Fruit fly (Drosophila melanogaster): ENCODE results near the gene eIF3g1.

Gene eIF3g1

DNA sequence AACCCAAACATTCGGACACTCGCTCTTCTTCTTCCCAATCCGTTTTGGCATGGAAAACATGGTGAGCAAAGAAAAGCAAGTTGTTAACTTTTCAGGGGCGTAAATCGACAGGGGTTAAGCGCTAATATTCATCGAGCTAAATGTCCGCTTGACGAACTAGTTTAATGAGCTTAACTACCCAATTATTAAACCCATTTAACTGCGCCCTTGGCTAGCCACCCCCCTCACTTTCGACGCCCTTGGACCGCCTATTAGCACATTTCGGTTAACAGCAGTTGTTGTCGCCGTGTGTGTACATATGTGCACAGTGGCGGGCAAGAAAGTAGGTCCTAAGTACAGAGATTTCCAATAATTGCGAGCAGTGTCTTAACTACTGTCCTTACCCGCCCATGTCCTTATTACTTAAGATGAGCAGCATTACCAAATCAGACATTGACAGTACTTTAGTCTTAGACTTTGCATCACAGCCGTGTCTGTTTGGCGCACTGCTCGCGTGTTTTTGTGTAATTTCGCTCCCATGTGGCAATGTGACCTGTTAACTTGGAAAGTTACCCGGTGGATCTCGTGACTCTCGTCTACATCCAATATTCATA lies 20.6 kb downstream of the eIF3g1 start (continued):
- TF ChIP-seq ase (GFP tag; IDR thresholded peaks at IDR 0.05) (peak; percentile 84), Chrac-16 (GFP tag; optimal IDR thresholded peaks at IDR 0.05) (peak; percentile 91), Deaf1 (tag; optimal IDR thresholded peaks at IDR 0.05) (peak; percentile 57), ham (GFP tag; IDR thresholded peaks at IDR 0.05) (peak; percentile 86), repo (GFP tag; optimal IDR thresholded peaks at IDR 0.05) (peak; percentile 85), bab2 (GFP tag; optimal IDR thresholded peaks at IDR 0.05) (peak; percentile 95), CG16815 (GFP tag; optimal IDR thresholded peaks at IDR 0.05) (peak; percentile 92), hbn (GFP tag; IDR thresholded peaks at IDR 0.05; ENCODE audit: partially characterized antibody) (no peak), CG12071 (GFP tag; optimal IDR thresholded peaks at IDR 0.05) (peak; percentile 90), CG1603 (tag; optimal IDR thresholded peaks at IDR 0.05) (peak; percentile 93), sd (tag; optimal IDR thresholded peaks at IDR 0.05) (peak; percentile 77), Sox102F (GFP tag; optimal IDR thresholded peaks at IDR 0.05) (peak; percentile 92), tll (GFP tag; optimal IDR thresholded peaks at IDR 0.05) (no peak), nau (GFP tag; optimal IDR thresholded peaks at IDR 0.05) (peak; percentile 76), hkb (optimal IDR thresholded peaks at IDR 0.05) (no peak), hkb (GFP tag; IDR thresholded peaks at IDR 0.05) (peak; percentile 91), CG31388 (GFP tag; optimal IDR thresholded peaks at IDR 0.05) (peak; percentile 53), CHES-1-like (GFP tag; optimal IDR thresholded peaks at IDR 0.05) (peak; percentile 96), shn (GFP tag; optimal IDR thresholded peaks at IDR 0.05) (peak; percentile 95), scrt (GFP tag; optimal IDR thresholded peaks at IDR 0.05) (peak; percentile 83), CG6765 (GFP tag; optimal IDR thresholded peaks at IDR 0.05) (peak; percentile 66), bigmax (GFP tag; optimal IDR thresholded peaks at IDR 0.05) (peak; percentile 37), CG17359 (tag; optimal IDR thresholded peaks at IDR 0.05) (peak; percentile 92), Atf3 (GFP tag; optimal IDR thresholded peaks at IDR 0.05) (peak; percentile 83), ind (GFP tag; optimal IDR thresholded peaks at IDR 0.05) (peak; percentile 95), pum (GFP tag; optimal IDR thresholded peaks at IDR 0.05) (peak; percentile 93), pan (optimal IDR thresholded peaks at IDR 0.05) (no peak), pan (GFP tag; optimal IDR thresholded peaks at IDR 0.05 in 1 of 2, IDR thresholded peaks at IDR 0.05 in 1 of 2) (peak in 1 of 2 experiments; percentile 94), seq (GFP tag; IDR thresholded peaks at IDR 0.05) (peak; percentile 87), CG14710 (tag; optimal IDR thresholded peaks at IDR 0.05) (peak; percentile 31), HHEX (GFP tag; optimal IDR thresholded peaks at IDR 0.05) (peak; percentile 92), sim (GFP tag; IDR thresholded peaks at IDR 0.05) (peak; percentile 84), CG10321 (GFP tag; IDR thresholded peaks at IDR 0.05) (0 out of 2 replicates have a peak, but pooled peaks have one; percentile 18), amos (GFP tag; IDR thresholded peaks at IDR 0.05; ENCODE audit: partially characterized antibody) (no peak), CG17361 (GFP tag; IDR thresholded peaks at IDR 0.05) (peak; percentile 87)

DNA sequence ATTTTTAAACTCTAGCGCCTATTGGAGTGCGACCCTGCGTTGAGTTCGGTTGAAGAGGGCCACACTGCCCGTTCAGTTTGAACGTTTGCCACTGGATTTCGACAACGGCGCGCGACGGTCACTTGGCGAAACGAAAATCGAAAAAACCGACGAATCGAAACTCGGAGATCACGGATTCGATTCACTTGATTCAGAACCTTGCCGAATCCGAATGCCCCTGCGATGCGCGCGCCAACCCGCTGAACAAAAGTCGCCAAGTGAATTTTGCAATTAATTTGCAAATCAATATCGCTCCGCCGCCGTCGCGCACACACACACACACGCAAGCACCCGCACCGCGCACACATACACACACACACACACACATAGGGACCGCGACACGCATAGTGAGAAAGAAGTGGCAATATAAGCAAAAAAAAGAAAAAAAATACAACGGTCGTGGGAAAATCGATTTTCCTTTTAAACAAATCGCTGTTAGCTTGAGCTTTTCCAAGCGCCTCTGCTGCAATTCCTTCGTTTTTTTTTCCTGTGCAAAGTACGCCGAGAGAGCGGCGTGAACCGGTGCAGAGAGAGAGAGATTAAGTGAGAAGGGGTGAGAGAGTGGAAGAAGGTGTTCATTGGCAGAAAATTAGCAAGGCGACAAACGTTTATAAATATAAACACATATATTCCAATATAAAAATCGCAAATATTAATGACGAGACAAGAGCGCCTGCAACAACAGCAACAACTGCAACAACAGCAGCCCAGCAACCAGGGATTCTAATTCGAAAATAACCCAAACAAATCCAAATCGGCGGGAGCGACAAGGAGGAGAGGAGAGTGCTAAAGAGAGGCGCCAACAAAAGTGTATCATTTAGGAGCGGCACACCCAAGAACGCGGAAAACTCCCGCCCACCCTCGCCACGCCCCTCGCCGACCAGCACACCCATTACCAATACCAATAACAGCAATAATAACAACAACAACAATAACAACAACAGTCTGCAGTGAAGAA lies 21.4 kb downstream of the eIF3g1 start, which contains the start of gene egh:
egh (plus strand) TSS at position 89 of the 997 bp plus-strand sequence.
- TF ChIP-seq CG4282 (GFP tag; optimal IDR thresholded peaks at IDR 0.05) (no peak), bowl (GFP tag; IDR thresholded peaks at IDR 0.05) (no peak), CG14667 (GFP tag; IDR thresholded peaks at IDR 0.05) (0 out of 2 replicates have a peak, but pooled peaks have one; percentile 31), CG16813 (GFP tag; IDR thresholded peaks at IDR 0.05; ENCODE audit: partially characterized antibody) (0 out of 3 replicates have a peak, but pooled peaks have one; percentile 14), CG4707 (GFP tag; optimal IDR thresholded peaks at IDR 0.05) (no peak), CG10543 (GFP tag; optimal IDR thresholded peaks at IDR 0.05) (peak; percentile 19), CG8478 (optimal IDR thresholded peaks at IDR 0.05) (peak; percentile 70), Elba2 (GFP tag; optimal IDR thresholded peaks at IDR 0.05) (peak; percentile 34), row (GFP tag; IDR thresholded peaks at IDR 0.05) (peak; percentile 52; the same call in 1 of the 3 replicates), CG18476 (GFP tag; optimal IDR thresholded peaks at IDR 0.05) (no peak), ci (GFP tag; IDR thresholded peaks at IDR 0.05) (no peak), mam (GFP tag; optimal IDR thresholded peaks at IDR 0.05) (peak; percentile 28), CG10366 (GFP tag; IDR thresholded peaks at IDR 0.05) (peak; percentile 59), CG4617 (GFP tag; optimal IDR thresholded peaks at IDR 0.05; ENCODE audit: borderline replicate concordance) (peak; percentile 80)
